Worm (Caenorhabditis elegans): ENCODE measurements around the gene C18A11.4.

C18A11.4 gene

ce11 chrX:8019665-8020064 lies 25.7 kb upstream of the C18A11.4 start (continued):
- TF ChIP-seq F44E2.7 (GFP tag; IDR thresholded peaks at IDR 0.05): no peak
- peak; percentile 55; the same call in 1 of the 2 replicates for TF ChIP-seq mdt-29 (GFP tag; IDR thresholded peaks at IDR 0.05)
- TF ChIP-seq fos-1 (tag; optimal IDR thresholded peaks at IDR 0.05): no peak
- TF ChIP-seq ceh-20 (GFP tag; IDR thresholded peaks at IDR 0.05): peak; percentile 88
- peak; percentile 72 for TF ChIP-seq nhr-48 (tag; optimal IDR thresholded peaks at IDR 0.05)
- TF ChIP-seq nhr-41 (GFP tag; IDR thresholded peaks at IDR 0.05): peak; percentile 49; the same call in 1 of the 2 replicates
- peak; percentile 79 for TF ChIP-seq T26A8.4 (GFP tag; IDR thresholded peaks at IDR 0.05)
- no peak for TF ChIP-seq ceh-62 (tag; optimal IDR thresholded peaks at IDR 0.05)
- peak; percentile 88 for TF ChIP-seq tra-1 (GFP tag; IDR thresholded peaks at IDR 0.05)
- TF ChIP-seq ceh-82 (tag; optimal IDR thresholded peaks at IDR 0.05): no peak
- TF ChIP-seq aha-1 (tag): peak; percentile 97
- TF ChIP-seq dpl-1 (GFP tag; optimal IDR thresholded peaks at IDR 0.05): peak; percentile 11
- peak; percentile 91 for TF ChIP-seq dve-1 (tag; optimal IDR thresholded peaks at IDR 0.05; ENCODE audit: insufficient read depth)
- TF ChIP-seq spr-1 (tag; optimal IDR thresholded peaks at IDR 0.05): no peak
- no peak for TF ChIP-seq snpc-4 (tag; optimal IDR thresholded peaks at IDR 0.05)
- no peak for TF ChIP-seq ZK546.5 (tag; optimal IDR thresholded peaks at IDR 0.05)
- no peak for TF ChIP-seq Y105C5A.15 (GFP tag; IDR thresholded peaks at IDR 0.05)
- peak in 1 of 2 experiments; percentile 63 for TF ChIP-seq unc-62 (GFP tag; optimal IDR thresholded peaks at IDR 0.05 in 1 of 2)
- no peak for TF ChIP-seq unc-62 (tag; optimal IDR thresholded peaks at IDR 0.05)
- TF ChIP-seq nhr-10 (tag; optimal IDR thresholded peaks at IDR 0.05): peak; percentile 84
- TF ChIP-seq dmd-6 (GFP tag; IDR thresholded peaks at IDR 0.05): peak; percentile 89
- no peak for TF ChIP-seq F49E8.2 (tag; optimal IDR thresholded peaks at IDR 0.05; ENCODE audit: borderline replicate concordance)
- TF ChIP-seq madf-9 (GFP tag; conservative IDR thresholded peaks at IDR 0.05): peak; percentile 67
- no peak for TF ChIP-seq nhr-76 (tag; optimal IDR thresholded peaks at IDR 0.05)
- no peak for TF ChIP-seq skn-1 (tag; optimal IDR thresholded peaks at IDR 0.05)
- no peak for TF ChIP-seq snpc-1.2 (GFP tag; IDR thresholded peaks at IDR 0.05)
- peak; percentile 24 for TF ChIP-seq pqm-1 (tag; optimal IDR thresholded peaks at IDR 0.05)
- TF ChIP-seq fkh-10 (GFP tag; optimal IDR thresholded peaks at IDR 0.05): peak; percentile 93
- TF ChIP-seq saeg-2 (GFP tag; IDR thresholded peaks at IDR 0.05): 0 out of 2 replicates have a peak, but pooled peaks have one; percentile 60
- TF ChIP-seq lin-15B (tag; optimal IDR thresholded peaks at IDR 0.05): no peak
- TF ChIP-seq madf-5 (GFP tag; IDR thresholded peaks at IDR 0.05): 0 out of 4 replicates have a peak, but pooled peaks of 1 of the 2 experiments have one; percentile 34
- peak; percentile 74 for TF ChIP-seq ama-1 (optimal IDR thresholded peaks at IDR 0.05)
- no peak for TF ChIP-seq zfp-2 (tag; optimal IDR thresholded peaks at IDR 0.05)
- TF ChIP-seq gei-8 (GFP tag; optimal IDR thresholded peaks at IDR 0.05): peak; percentile 81
- TF ChIP-seq lin-13 (GFP tag; optimal IDR thresholded peaks at IDR 0.05): peak; percentile 59
- TF ChIP-seq lim-7 (GFP tag; IDR thresholded peaks at IDR 0.05): 0 out of 2 replicates have a peak, but pooled peaks have one; percentile 12
- peak; percentile 46; the same call in 1 of the 2 replicates for TF ChIP-seq vab-7 (GFP tag; IDR thresholded peaks at IDR 0.05)
- TF ChIP-seq ceh-28 (tag; optimal IDR thresholded peaks at IDR 0.05): peak; percentile 63
- no peak for TF ChIP-seq ceh-44 (GFP tag; IDR thresholded peaks at IDR 0.05)
- TF ChIP-seq unc-39 (tag; optimal IDR thresholded peaks at IDR 0.05): no peak
- TF ChIP-seq nhr-28 (tag; optimal IDR thresholded peaks at IDR 0.05): peak; percentile 79
- TF ChIP-seq lir-3 (tag; optimal IDR thresholded peaks at IDR 0.05): no peak
- peak; percentile 57 for TF ChIP-seq F37D6.2 (tag; optimal IDR thresholded peaks at IDR 0.05)
- peak; percentile 65; the same call in 1 of the 2 replicates for TF ChIP-seq arid-1 (GFP tag; conservative IDR thresholded peaks at IDR 0.05)
- TF ChIP-seq jun-1 (tag; optimal IDR thresholded peaks at IDR 0.05): no peak
- peak; percentile 75 for TF ChIP-seq T20F7.1 (GFP tag; optimal IDR thresholded peaks at IDR 0.05)
- TF ChIP-seq ztf-7 (tag; optimal IDR thresholded peaks at IDR 0.05): no peak
- no peak for TF ChIP-seq zip-2 (tag; optimal IDR thresholded peaks at IDR 0.05)
- peak; percentile 80; the same call in 1 of the 2 replicates for TF ChIP-seq lin-1 (GFP tag; IDR thresholded peaks at IDR 0.05)
- peak; percentile 88 to 98 for TF ChIP-seq mdl-1 (tag; optimal IDR thresholded peaks at IDR 0.05)

Data from whole organism, L4 larva.